Comparison of ENCODE assay signal across 3 worm cellular contexts in the genomic region with DNA sequence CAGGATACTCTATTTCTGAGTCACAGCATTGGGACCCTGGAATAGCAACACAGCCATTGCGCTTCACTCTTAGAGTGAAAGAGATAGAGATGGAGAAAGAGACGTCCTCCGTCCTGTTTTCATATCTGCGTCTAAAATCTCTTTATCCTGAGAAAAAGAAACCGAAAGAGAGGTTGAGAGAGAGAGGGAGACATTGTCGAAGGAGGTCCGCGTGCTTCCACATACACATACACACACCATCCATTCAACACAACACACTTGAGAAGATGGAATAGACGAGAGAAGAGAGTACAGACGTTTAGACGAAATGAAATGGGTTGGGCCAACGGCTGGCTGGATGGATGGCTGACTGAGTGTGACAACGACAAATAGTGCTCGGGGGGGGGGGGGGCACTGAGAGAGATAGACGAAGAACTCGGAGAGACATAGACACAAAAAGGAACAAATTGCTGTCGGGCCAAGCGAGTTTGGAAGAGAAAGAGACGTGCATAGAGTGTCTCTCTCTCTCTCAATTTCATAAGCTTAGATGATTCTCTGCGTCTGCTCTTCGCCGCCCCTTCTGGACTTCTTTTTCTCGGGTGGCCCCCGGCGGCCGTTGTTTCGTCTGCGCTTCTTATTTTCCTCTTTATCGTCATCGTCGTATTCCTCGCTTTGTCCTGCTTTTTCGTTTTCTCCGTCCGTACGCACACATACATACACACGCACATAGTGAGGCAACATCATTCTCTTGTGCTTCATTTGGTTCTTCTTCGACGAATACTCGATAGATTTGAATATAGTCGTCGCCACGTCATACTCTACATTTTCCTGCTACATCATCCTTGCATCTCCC.
TF ChIP-seq lines count a peak whose summit lies in the region.

A gene (minus strand): TSS at position 738 of the 832 bp plus-strand sequence.

TF ChIP-seq in whole organism, L1 larva, 84 proteins besides CTCF, POLR2A, EP300 and RAD21 (continued from another document and continues in another):
- TF ChIP-seq ztf-4 (tag; optimal IDR thresholded peaks at IDR 0.05; lab: Kevin White, UChicago), result peak; percentile 89
- TF ChIP-seq C16A3.4 (tag; optimal IDR thresholded peaks at IDR 0.05; lab: Kevin White, UChicago), result peak; percentile 73
- peak; percentile 61 to 67 for TF ChIP-seq lin-35 (GFP tag; optimal IDR thresholded peaks at IDR 0.05; lab: Kevin White, UChicago)
- no peak for TF ChIP-seq pag-3 (tag; optimal IDR thresholded peaks at IDR 0.05; lab: Kevin White, UChicago; ENCODE audit: borderline replicate concordance, insufficient read depth)
- TF ChIP-seq pax-3 (tag; optimal IDR thresholded peaks at IDR 0.05; lab: Kevin White, UChicago), result peak; percentile 86
- peak; percentile 90 for TF ChIP-seq nhr-20 (tag; optimal IDR thresholded peaks at IDR 0.05; lab: Kevin White, UChicago)
- peak; percentile 95 for TF ChIP-seq mep-1 (tag; optimal IDR thresholded peaks at IDR 0.05; lab: Kevin White, UChicago)
- no peak for TF ChIP-seq efl-3 (GFP tag; optimal IDR thresholded peaks at IDR 0.05; lab: Kevin White, UChicago)
- peak; percentile 94 for TF ChIP-seq fkh-8 (tag; optimal IDR thresholded peaks at IDR 0.05; lab: Kevin White, UChicago)
- peak; percentile 87 for TF ChIP-seq nhr-77 (tag; optimal IDR thresholded peaks at IDR 0.05; lab: Kevin White, UChicago)
- no peak for TF ChIP-seq nhr-12 (tag; optimal IDR thresholded peaks at IDR 0.05; lab: Kevin White, UChicago)
- TF ChIP-seq C34B4.2 (tag; optimal IDR thresholded peaks at IDR 0.05; lab: Kevin White, UChicago), result no peak
- TF ChIP-seq sox-4 (tag; optimal IDR thresholded peaks at IDR 0.05; lab: Kevin White, UChicago), result peak; percentile 59
- peak; percentile 20 for TF ChIP-seq unc-30 (tag; optimal IDR thresholded peaks at IDR 0.05; lab: Kevin White, UChicago)
- TF ChIP-seq mab-9 (GFP tag; IDR thresholded peaks at IDR 0.05; lab: Robert Waterston, UW), result peak; percentile 76
- TF ChIP-seq nhr-76 (tag; optimal IDR thresholded peaks at IDR 0.05; lab: Kevin White, UChicago), result peak; percentile 32
- no peak for TF ChIP-seq hlh-4 (tag; optimal IDR thresholded peaks at IDR 0.05; lab: Kevin White, UChicago)
- peak in 1 of 6 experiments; percentile 23 for TF ChIP-seq elt-3 (tag; optimal IDR thresholded peaks at IDR 0.05; lab: Kevin White, UChicago)
- no peak for TF ChIP-seq ceh-63 (GFP tag; optimal IDR thresholded peaks at IDR 0.05; lab: Kevin White, UChicago)
- TF ChIP-seq hpl-2 (GFP tag; optimal IDR thresholded peaks at IDR 0.05; lab: Kevin White, UChicago), result no peak
- TF ChIP-seq elt-2 (tag; optimal IDR thresholded peaks at IDR 0.05; lab: Kevin White, UChicago), result peak; percentile 71
- peak; percentile 73 for TF ChIP-seq ceh-88 (GFP tag; IDR thresholded peaks at IDR 0.05; lab: Robert Waterston, UW)
- no peak for TF ChIP-seq hlh-17 (GFP tag; optimal IDR thresholded peaks at IDR 0.05; lab: Kevin White, UChicago; ENCODE audit: borderline replicate concordance)
- peak; percentile 94 for TF ChIP-seq nhr-47 (tag; optimal IDR thresholded peaks at IDR 0.05; lab: Kevin White, UChicago)
- TF ChIP-seq nhr-71 (tag; optimal IDR thresholded peaks at IDR 0.05; lab: Kevin White, UChicago), result peak; percentile 98
- peak; percentile 97 for TF ChIP-seq nhr-85 (tag; lab: Kevin White, UChicago)
- peak; percentile 54 for TF ChIP-seq nhr-90 (tag; optimal IDR thresholded peaks at IDR 0.05; lab: Kevin White, UChicago; ENCODE audit: poor library complexity)
- peak; percentile 73 for TF ChIP-seq isw-1 (GFP tag; IDR thresholded peaks at IDR 0.05; lab: Robert Waterston, UW)
- TF ChIP-seq irx-1 (tag; optimal IDR thresholded peaks at IDR 0.05; lab: Kevin White, UChicago), result peak; percentile 89
- peak; percentile 74 for TF ChIP-seq aly-2 (tag; optimal IDR thresholded peaks at IDR 0.05; lab: Kevin White, UChicago)
- peak; percentile 74 to 86 (median 75) for TF ChIP-seq ceh-82 (tag; optimal IDR thresholded peaks at IDR 0.05; lab: Kevin White, UChicago)
- no peak for TF ChIP-seq nhr-237 (tag; optimal IDR thresholded peaks at IDR 0.05; lab: Kevin White, UChicago)
- TF ChIP-seq ceh-90 (tag; optimal IDR thresholded peaks at IDR 0.05; lab: Kevin White, UChicago), result peak; percentile 17
- peak; percentile 90 for TF ChIP-seq lin-13 (GFP tag; optimal IDR thresholded peaks at IDR 0.05; lab: Kevin White, UChicago)
- peak; percentile 26 to 60 (median 51) for TF ChIP-seq dpl-1 (GFP tag; optimal IDR thresholded peaks at IDR 0.05; lab: Kevin White, UChicago)
- no peak for TF ChIP-seq Y116A8C.19 (tag; optimal IDR thresholded peaks at IDR 0.05; lab: Kevin White, UChicago; ENCODE audit: borderline replicate concordance)
- TF ChIP-seq aha-1 (tag; optimal IDR thresholded peaks at IDR 0.05; lab: Kevin White, UChicago), result peak; percentile 46
- TF ChIP-seq rnt-1 (tag; optimal IDR thresholded peaks at IDR 0.05; lab: Kevin White, UChicago), result peak; percentile 86
- TF ChIP-seq fos-1 (tag; optimal IDR thresholded peaks at IDR 0.05; lab: Kevin White, UChicago), result peak; percentile 92
- TF ChIP-seq unc-130 (tag; optimal IDR thresholded peaks at IDR 0.05; lab: Kevin White, UChicago), result peak; percentile 75

TF ChIP-seq in whole organism, L3 larva, 47 proteins besides CTCF, POLR2A, EP300 and RAD21 (continued from another document):
- TF ChIP-seq ama-1 (optimal IDR thresholded peaks at IDR 0.05; lab: Kevin White, UChicago) (peak; percentile 37), fkh-2 (tag; optimal IDR thresholded peaks at IDR 0.05; lab: Kevin White, UChicago) (peak; percentile 52), elt-2 (tag; optimal IDR thresholded peaks at IDR 0.05; lab: Kevin White, UChicago) (peak; percentile 71), ceh-16 (tag; optimal IDR thresholded peaks at IDR 0.05; lab: Kevin White, UChicago) (no peak), lsy-12 (tag; optimal IDR thresholded peaks at IDR 0.05; lab: Kevin White, UChicago) (peak; percentile 80), nhr-12 (tag; optimal IDR thresholded peaks at IDR 0.05; lab: Kevin White, UChicago) (no peak), eor-1 (tag; optimal IDR thresholded peaks at IDR 0.05; lab: Kevin White, UChicago) (no peak), unc-39 (tag; optimal IDR thresholded peaks at IDR 0.05; lab: Kevin White, UChicago) (peak; percentile 44), jun-1 (tag; optimal IDR thresholded peaks at IDR 0.05; lab: Kevin White, UChicago) (peak; percentile 91), unc-62 (GFP tag; optimal IDR thresholded peaks at IDR 0.05; lab: Kevin White, UChicago) (peak; percentile 95), nhr-77 (tag; optimal IDR thresholded peaks at IDR 0.05; lab: Kevin White, UChicago) (peak; percentile 50), ceh-9 (tag; optimal IDR thresholded peaks at IDR 0.05; lab: Kevin White, UChicago) (peak; percentile 24), mml-1 (tag; optimal IDR thresholded peaks at IDR 0.05; lab: Kevin White, UChicago) (no peak), ceh-28 (tag; optimal IDR thresholded peaks at IDR 0.05; lab: Kevin White, UChicago) (peak; percentile 87), nhr-23 (tag; optimal IDR thresholded peaks at IDR 0.05; lab: Kevin White, UChicago) (peak; percentile 40), lin-39 (tag; optimal IDR thresholded peaks at IDR 0.05; lab: Kevin White, UChicago) (peak; percentile 88), nfya-1 (tag; optimal IDR thresholded peaks at IDR 0.05; lab: Kevin White, UChicago; ENCODE audit: insufficient read depth) (peak; percentile 92), daf-12 (tag; optimal IDR thresholded peaks at IDR 0.05; lab: Kevin White, UChicago) (no peak), nhr-11 (tag; optimal IDR thresholded peaks at IDR 0.05; lab: Kevin White, UChicago) (peak; percentile 84), lin-15B (tag; optimal IDR thresholded peaks at IDR 0.05; lab: Kevin White, UChicago) (peak; percentile 58), zag-1 (tag; optimal IDR thresholded peaks at IDR 0.05; lab: Kevin White, UChicago) (peak; percentile 76), aly-2 (tag; optimal IDR thresholded peaks at IDR 0.05; lab: Kevin White, UChicago) (no peak), ceh-82 (tag; optimal IDR thresholded peaks at IDR 0.05; lab: Kevin White, UChicago) (peak; percentile 40), mdl-1 (tag; optimal IDR thresholded peaks at IDR 0.05; lab: Kevin White, UChicago) (peak; percentile 94), ztf-11 (tag; optimal IDR thresholded peaks at IDR 0.05; lab: Kevin White, UChicago) (no peak), nhr-67 (tag; optimal IDR thresholded peaks at IDR 0.05; lab: Kevin White, UChicago) (no peak), sea-2 (GFP tag; optimal IDR thresholded peaks at IDR 0.05; lab: Kevin White, UChicago) (peak; percentile 31), ztf-4 (tag; optimal IDR thresholded peaks at IDR 0.05; lab: Kevin White, UChicago) (no peak), egl-5 (tag; optimal IDR thresholded peaks at IDR 0.05; lab: Kevin White, UChicago) (peak; percentile 65)
TF ChIP-seq in whole organism, L3 larva: peak in this region for 31.

TF ChIP-seq in whole organism, young adult, 124 proteins besides CTCF, POLR2A, EP300 and RAD21 (continued from another document and continues in another):
- peak; percentile 97 for TF ChIP-seq K12H6.12 (tag; optimal IDR thresholded peaks at IDR 0.05; lab: Kevin White, UChicago)
- TF ChIP-seq mxl-1 (tag; optimal IDR thresholded peaks at IDR 0.05; lab: Kevin White, UChicago), result no peak
- no peak for TF ChIP-seq ztf-6 (GFP tag; IDR thresholded peaks at IDR 0.05; lab: Robert Waterston, UW)
- TF ChIP-seq egrh-3 (GFP tag; IDR thresholded peaks at IDR 0.05; lab: Robert Waterston, UW), result peak; percentile 83
- no peak for TF ChIP-seq bed-2 (GFP tag; IDR thresholded peaks at IDR 0.05; lab: Robert Waterston, UW)
- no peak for TF ChIP-seq F57C9.4 (tag; optimal IDR thresholded peaks at IDR 0.05; lab: Kevin White, UChicago)
- peak; percentile 42 for TF ChIP-seq ets-4 (GFP tag; optimal IDR thresholded peaks at IDR 0.05; lab: Kevin White, UChicago)
- peak; percentile 1 for TF ChIP-seq athp-1 (tag; optimal IDR thresholded peaks at IDR 0.05; lab: Kevin White, UChicago)
- TF ChIP-seq mel-28 (tag; optimal IDR thresholded peaks at IDR 0.05; lab: Kevin White, UChicago; ENCODE audit: borderline replicate concordance), result no peak
- peak; percentile 77 for TF ChIP-seq dox-1 (GFP tag; IDR thresholded peaks at IDR 0.05; lab: Robert Waterston, UW)
- TF ChIP-seq ztf-18 (tag; optimal IDR thresholded peaks at IDR 0.05; lab: Kevin White, UChicago), result no peak
- TF ChIP-seq madf-3 (GFP tag; IDR thresholded peaks at IDR 0.05; lab: Robert Waterston, UW), result no peak
- no peak for TF ChIP-seq rcor-1 (GFP tag; IDR thresholded peaks at IDR 0.05; lab: Robert Waterston, UW)
- TF ChIP-seq lin-40 (tag; optimal IDR thresholded peaks at IDR 0.05; lab: Kevin White, UChicago), result peak; percentile 77
- no peak for TF ChIP-seq nhr-179 (tag; optimal IDR thresholded peaks at IDR 0.05; lab: Kevin White, UChicago)
- peak; percentile 88 for TF ChIP-seq ceh-27 (GFP tag; optimal IDR thresholded peaks at IDR 0.05; lab: Kevin White, UChicago)
- TF ChIP-seq efl-1 (GFP tag; optimal IDR thresholded peaks at IDR 0.05; lab: Kevin White, UChicago), result no peak
- TF ChIP-seq F23B12.7 (tag; optimal IDR thresholded peaks at IDR 0.05; lab: Kevin White, UChicago; ENCODE audit: insufficient read depth), result no peak
- TF ChIP-seq rpc-1 (optimal IDR thresholded peaks at IDR 0.05; lab: Kevin White, UChicago), result no peak
- TF ChIP-seq rpc-1 (tag; optimal IDR thresholded peaks at IDR 0.05; lab: Kevin White, UChicago), result no peak
- peak; percentile 60 for TF ChIP-seq cebp-1 (GFP tag; IDR thresholded peaks at IDR 0.05; lab: Robert Waterston, UW)
- peak; percentile 91 for TF ChIP-seq cebp-1 (tag; optimal IDR thresholded peaks at IDR 0.05; lab: Kevin White, UChicago)
- peak; percentile 86 for TF ChIP-seq attf-5 (GFP tag; optimal IDR thresholded peaks at IDR 0.05; lab: Kevin White, UChicago)
- no peak for TF ChIP-seq F22D6.2 (tag; optimal IDR thresholded peaks at IDR 0.05; lab: Kevin White, UChicago)
- 0 out of 2 replicates have a peak, but pooled peaks have one; percentile 50 for TF ChIP-seq nfyb-1 (GFP tag; IDR thresholded peaks at IDR 0.05; lab: Robert Waterston, UW)
- peak; percentile 25 for TF ChIP-seq gei-17 (GFP tag; optimal IDR thresholded peaks at IDR 0.05; lab: Kevin White, UChicago)
- peak; percentile 99 for TF ChIP-seq zfh-2 (GFP tag; conservative IDR thresholded peaks at IDR 0.05; lab: Robert Waterston, UW)
- TF ChIP-seq pbrm-1 (GFP tag; IDR thresholded peaks at IDR 0.05; lab: Robert Waterston, UW), result 0 out of 2 replicates have a peak, but pooled peaks have one; percentile 10
- TF ChIP-seq chd-7 (tag; optimal IDR thresholded peaks at IDR 0.05; lab: Kevin White, UChicago), result peak; percentile 82
- TF ChIP-seq snpc-1.3 (tag; optimal IDR thresholded peaks at IDR 0.05; lab: Kevin White, UChicago; ENCODE audit: insufficient read depth), result no peak
- no peak for TF ChIP-seq F57A8.1 (GFP tag; optimal IDR thresholded peaks at IDR 0.05; lab: Kevin White, UChicago)
- TF ChIP-seq pha-4 (tag; optimal IDR thresholded peaks at IDR 0.05; lab: Kevin White, UChicago), result no peak
- TF ChIP-seq tlf-1 (GFP tag; optimal IDR thresholded peaks at IDR 0.05; lab: Kevin White, UChicago), result peak; percentile 16
- TF ChIP-seq somi-1 (GFP tag; optimal IDR thresholded peaks at IDR 0.05; lab: Kevin White, UChicago), result peak; percentile 91
- TF ChIP-seq ztf-26 (tag; optimal IDR thresholded peaks at IDR 0.05; lab: Kevin White, UChicago), result peak; percentile 51
- TF ChIP-seq egl-44 (GFP tag; IDR thresholded peaks at IDR 0.05; lab: Robert Waterston, UW), result peak; percentile 69; the same call in 1 of the 2 replicates
- no peak for TF ChIP-seq him-1 (tag; optimal IDR thresholded peaks at IDR 0.05; lab: Kevin White, UChicago)
- no peak for TF ChIP-seq F33H1.4 (GFP tag; IDR thresholded peaks at IDR 0.05; lab: Robert Waterston, UW)
- TF ChIP-seq ceh-91 (GFP tag; IDR thresholded peaks at IDR 0.05; lab: Robert Waterston, UW), result no peak
- no peak for TF ChIP-seq hrde-1 (tag; optimal IDR thresholded peaks at IDR 0.05; lab: Kevin White, UChicago; ENCODE audit: borderline replicate concordance)
- no peak for TF ChIP-seq attf-6 (GFP tag; IDR thresholded peaks at IDR 0.05; lab: Robert Waterston, UW)
- TF ChIP-seq Y53G8AR.9 (GFP tag; conservative IDR thresholded peaks at IDR 0.05; lab: Robert Waterston, UW), result no peak; the same call in 1 of the 2 replicates
- TF ChIP-seq Y67H2A.10 (GFP tag; conservative IDR thresholded peaks at IDR 0.05; lab: Robert Waterston, UW), result no peak
- TF ChIP-seq snpc-4 (GFP tag; optimal IDR thresholded peaks at IDR 0.05; lab: Kevin White, UChicago), result no peak
- TF ChIP-seq snpc-4 (tag; optimal IDR thresholded peaks at IDR 0.05; lab: Kevin White, UChicago), result peak in 2 of 4 experiments; percentile 50
- TF ChIP-seq F49E8.2 (tag; optimal IDR thresholded peaks at IDR 0.05; lab: Kevin White, UChicago; ENCODE audit: insufficient read depth), result no peak
- peak; percentile 52 for TF ChIP-seq ZK185.1 (tag; optimal IDR thresholded peaks at IDR 0.05; lab: Kevin White, UChicago; ENCODE audit: poor library complexity, severe bottlenecking)
- TF ChIP-seq mes-4 (tag; optimal IDR thresholded peaks at IDR 0.05; lab: Kevin White, UChicago), result no peak
- peak; percentile 59 for TF ChIP-seq mcd-1 (GFP tag; IDR thresholded peaks at IDR 0.05; lab: Robert Waterston, UW)
- TF ChIP-seq nhr-120 (GFP tag; IDR thresholded peaks at IDR 0.05; lab: Robert Waterston, UW), result no peak
- TF ChIP-seq nhr-80 (tag; optimal IDR thresholded peaks at IDR 0.05; lab: Kevin White, UChicago), result peak; percentile 61
- TF ChIP-seq ama-1 (optimal IDR thresholded peaks at IDR 0.05; lab: Kevin White, UChicago), result no peak
- peak in 1 of 2 experiments; percentile 23 for TF ChIP-seq ama-1 (GFP tag; optimal IDR thresholded peaks at IDR 0.05; lab: Kevin White, UChicago)
- no peak for TF ChIP-seq lin-26 (GFP tag; IDR thresholded peaks at IDR 0.05; lab: Robert Waterston, UW)
- no peak for TF ChIP-seq ztf-25 (GFP tag; IDR thresholded peaks at IDR 0.05; lab: Robert Waterston, UW)
- TF ChIP-seq egl-18 (GFP tag; IDR thresholded peaks at IDR 0.05; lab: Robert Waterston, UW), result 0 out of 2 replicates have a peak, but pooled peaks have one; percentile 8
- no peak for TF ChIP-seq nfya-2 (GFP tag; IDR thresholded peaks at IDR 0.05; lab: Robert Waterston, UW)
- peak; percentile 32 for TF ChIP-seq B0035.1 (tag; optimal IDR thresholded peaks at IDR 0.05; lab: Kevin White, UChicago)
- no peak for TF ChIP-seq attf-3 (GFP tag; conservative IDR thresholded peaks at IDR 0.05; lab: Robert Waterston, UW)
- 0 out of 2 replicates have a peak, but pooled peaks have one; percentile 12 for TF ChIP-seq ekl-4 (GFP tag; IDR thresholded peaks at IDR 0.05; lab: Robert Waterston, UW)
